Worm (Caenorhabditis elegans): ENCODE data around the gene ent-2.

Gene ent-2

ce11 chrX:15600512-15601117 lies at the start of gene ent-2:
Gene ent-2 (plus strand): TSS chrX:15601067.
- TF ChIP-seq nfya-1 (tag; optimal IDR thresholded peaks at IDR 0.05; ENCODE audit: insufficient read depth) (peak; percentile 64), hmg-11 (tag; optimal IDR thresholded peaks at IDR 0.05) (peak; percentile 80), skn-1 (tag; optimal IDR thresholded peaks at IDR 0.05) (peak; percentile 32), aly-2 (tag; optimal IDR thresholded peaks at IDR 0.05) (no peak), nhr-43 (tag; optimal IDR thresholded peaks at IDR 0.05; ENCODE audit: poor library complexity, severe bottlenecking) (no peak), mdl-1 (tag; optimal IDR thresholded peaks at IDR 0.05) (peak; percentile 11), lin-15B (tag; optimal IDR thresholded peaks at IDR 0.05) (peak; percentile 23), elt-2 (tag; optimal IDR thresholded peaks at IDR 0.05) (no peak), lin-39 (tag; optimal IDR thresholded peaks at IDR 0.05) (peak; percentile 80), fkh-10 (GFP tag; optimal IDR thresholded peaks at IDR 0.05) (peak; percentile 20)

- TF ChIP-seq nhr-76 (tag; optimal IDR thresholded peaks at IDR 0.05): no peak
- TF ChIP-seq nhr-67 (tag; optimal IDR thresholded peaks at IDR 0.05): no peak
- no peak for TF ChIP-seq pqm-1 (tag; optimal IDR thresholded peaks at IDR 0.05)
- no peak for TF ChIP-seq nhr-237 (tag; optimal IDR thresholded peaks at IDR 0.05)
- TF ChIP-seq hmg-11 (tag; optimal IDR thresholded peaks at IDR 0.05): no peak
- no peak for TF ChIP-seq ceh-9 (tag; optimal IDR thresholded peaks at IDR 0.05)
- no peak for TF ChIP-seq pha-4 (tag; optimal IDR thresholded peaks at IDR 0.05)
- TF ChIP-seq lin-15B (tag; optimal IDR thresholded peaks at IDR 0.05): no peak
- no peak for TF ChIP-seq nhr-28 (tag; optimal IDR thresholded peaks at IDR 0.05)
- TF ChIP-seq unc-62 (GFP tag; optimal IDR thresholded peaks at IDR 0.05): no peak
- no peak for TF ChIP-seq snpc-4 (tag; optimal IDR thresholded peaks at IDR 0.05)
- TF ChIP-seq ZK546.5 (tag; optimal IDR thresholded peaks at IDR 0.05): no peak
- no peak for TF ChIP-seq nhr-25 (tag; optimal IDR thresholded peaks at IDR 0.05)
- no peak for TF ChIP-seq elt-1 (tag; optimal IDR thresholded peaks at IDR 0.05)
- no peak for TF ChIP-seq elt-2 (tag; optimal IDR thresholded peaks at IDR 0.05)
- no peak for TF ChIP-seq egl-27 (tag; optimal IDR thresholded peaks at IDR 0.05)
- TF ChIP-seq mml-1 (tag; optimal IDR thresholded peaks at IDR 0.05): no peak
- no peak for TF ChIP-seq lin-39 (tag; optimal IDR thresholded peaks at IDR 0.05)
- TF ChIP-seq sea-2 (GFP tag; optimal IDR thresholded peaks at IDR 0.05): no peak
Measured at ce11 chrX:15552024-15552769, 48.7 kb upstream of the ent-2 start.

- no peak for TF ChIP-seq ZK546.5 (tag; optimal IDR thresholded peaks at IDR 0.05)
- TF ChIP-seq ceh-28 (tag; optimal IDR thresholded peaks at IDR 0.05): no peak
- peak; percentile 26 for TF ChIP-seq nfya-1 (tag; optimal IDR thresholded peaks at IDR 0.05; ENCODE audit: insufficient read depth)
Measured at ce11 chrX:15554910-15555309, 46.0 kb upstream of the ent-2 start.

ce11 chrX:15555529-15555928 lies 45.3 kb upstream of the ent-2 start:
- TF ChIP-seq egl-27 (tag; optimal IDR thresholded peaks at IDR 0.05) (no peak), lin-39 (tag; optimal IDR thresholded peaks at IDR 0.05) (peak; percentile 2)

- TF ChIP-seq nhr-76 (tag; optimal IDR thresholded peaks at IDR 0.05) (no peak), nfya-1 (tag; optimal IDR thresholded peaks at IDR 0.05; ENCODE audit: insufficient read depth) (no peak), fos-1 (tag; optimal IDR thresholded peaks at IDR 0.05) (no peak), lin-15B (tag; optimal IDR thresholded peaks at IDR 0.05) (no peak), ztf-11 (tag; optimal IDR thresholded peaks at IDR 0.05) (no peak), egl-27 (tag; optimal IDR thresholded peaks at IDR 0.05) (no peak), nhr-11 (tag; optimal IDR thresholded peaks at IDR 0.05) (no peak), ceh-9 (tag; optimal IDR thresholded peaks at IDR 0.05) (no peak), fkh-2 (tag; optimal IDR thresholded peaks at IDR 0.05) (no peak), hmg-11 (tag; optimal IDR thresholded peaks at IDR 0.05) (no peak), nhr-28 (tag; optimal IDR thresholded peaks at IDR 0.05) (no peak), tbx-2 (tag; optimal IDR thresholded peaks at IDR 0.05) (no peak), unc-62 (GFP tag; optimal IDR thresholded peaks at IDR 0.05) (no peak), ceh-82 (tag; optimal IDR thresholded peaks at IDR 0.05) (no peak)
Measured at ce11 chrX:15557849-15558248, 43.0 kb upstream of the ent-2 start, which contains the start of gene lron-3. Gene lron-3 (minus strand): TSS chrX:15557949.
